1 fruit fly cellular context compared by ENCODE assay signal in the genomic region with DNA sequence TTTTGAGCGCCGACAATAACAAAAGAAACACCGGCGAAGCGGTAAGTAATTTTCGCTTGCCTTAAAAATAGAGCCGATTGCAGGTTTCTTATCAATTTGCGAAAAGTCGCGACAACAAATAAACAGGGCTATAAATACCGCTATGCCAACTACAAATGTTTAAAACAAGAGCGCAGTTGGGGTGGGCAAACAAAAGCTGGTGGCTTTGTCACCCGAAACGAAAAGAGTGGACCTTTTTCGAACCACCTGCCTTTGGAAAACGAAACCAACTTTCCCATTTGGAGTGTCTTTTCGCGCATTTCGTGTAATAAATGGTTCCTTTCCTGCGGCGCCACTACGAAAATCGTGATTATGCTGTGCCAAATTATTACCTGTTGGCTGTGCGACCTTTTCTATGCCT.
A peak's percentile ranks its signal among the peaks of the same experiment; 100 is the strongest.
TF ChIP-seq lines count a peak whose summit lies in the region.

No protein-coding gene starts in this region.

TF ChIP-seq in whole organism, embryonic, 481 proteins besides CTCF, POLR2A, EP300 and RAD21 (continued from another document):
- TF ChIP-seq kah (GFP tag; optimal IDR thresholded peaks at IDR 0.05; lab: Kevin White, UChicago): peak; percentile 73
- no peak for TF ChIP-seq Hmr (GFP tag; optimal IDR thresholded peaks at IDR 0.05; lab: Kevin White, UChicago)
- TF ChIP-seq her (GFP tag; optimal IDR thresholded peaks at IDR 0.05; lab: Kevin White, UChicago): peak; percentile 2
- TF ChIP-seq MBD-R2 (GFP tag; IDR thresholded peaks at IDR 0.05; lab: Robert Waterston, UW): no peak
- peak; percentile 20 for TF ChIP-seq Ets65A (GFP tag; lab: Kevin White, UChicago)
- peak; percentile 61 for TF ChIP-seq Dp (GFP tag; optimal IDR thresholded peaks at IDR 0.05; lab: Kevin White, UChicago)
- TF ChIP-seq stwl (tag; optimal IDR thresholded peaks at IDR 0.05; lab: Kevin White, UChicago): peak; percentile 57
- peak; percentile 34 for TF ChIP-seq zen (tag; optimal IDR thresholded peaks at IDR 0.05; lab: Kevin White, UChicago)
- peak; percentile 3 for TF ChIP-seq CG2120 (GFP tag; optimal IDR thresholded peaks at IDR 0.05; lab: Kevin White, UChicago)
- TF ChIP-seq CG18011 (GFP tag; optimal IDR thresholded peaks at IDR 0.05; lab: Kevin White, UChicago): peak; percentile 96
- TF ChIP-seq ase (GFP tag; IDR thresholded peaks at IDR 0.05; lab: Robert Waterston, UW): 0 out of 3 replicates have a peak, but pooled peaks have one; percentile 28
- 0 out of 2 replicates have a peak, but pooled peaks have one; percentile 20 for TF ChIP-seq Ada2b (GFP tag; IDR thresholded peaks at IDR 0.05; lab: Robert Waterston, UW)
- TF ChIP-seq CG11504 (tag; optimal IDR thresholded peaks at IDR 0.05; lab: Kevin White, UChicago): peak; percentile 9
- TF ChIP-seq mam (GFP tag; optimal IDR thresholded peaks at IDR 0.05; lab: Kevin White, UChicago): peak; percentile 17
- TF ChIP-seq CG8290 (GFP tag; optimal IDR thresholded peaks at IDR 0.05; lab: Kevin White, UChicago): peak; percentile 27
- peak in 1 of 2 experiments; percentile 53 for TF ChIP-seq CG8290 (tag; optimal IDR thresholded peaks at IDR 0.05; lab: Kevin White, UChicago)
- TF ChIP-seq Ptx1 (GFP tag; IDR thresholded peaks at IDR 0.05; lab: Robert Waterston, UW): peak; percentile 11; the same call in 1 of the 2 replicates
- TF ChIP-seq CG15514 (GFP tag; optimal IDR thresholded peaks at IDR 0.05; lab: Kevin White, UChicago): peak; percentile 2
- 0 out of 3 replicates have a peak, but pooled peaks have one; percentile 1 for TF ChIP-seq CG34224 (GFP tag; IDR thresholded peaks at IDR 0.05; lab: Robert Waterston, UW; ENCODE audit: partially characterized antibody)
- TF ChIP-seq slbo (GFP tag; IDR thresholded peaks at IDR 0.05; lab: Robert Waterston, UW): peak; percentile 24; the same call in 1 of the 2 replicates
- no peak for TF ChIP-seq unpg (GFP tag; optimal IDR thresholded peaks at IDR 0.05; lab: Kevin White, UChicago)
- TF ChIP-seq CG6272 (GFP tag; IDR thresholded peaks at IDR 0.05; lab: Robert Waterston, UW): 0 out of 2 replicates have a peak, but pooled peaks have one; percentile 7
- TF ChIP-seq CG32767 (GFP tag; IDR thresholded peaks at IDR 0.05; lab: Robert Waterston, UW): no peak
- TF ChIP-seq Myb (GFP tag; optimal IDR thresholded peaks at IDR 0.05; lab: Kevin White, UChicago): peak; percentile 32
- TF ChIP-seq Med (GFP tag; lab: Kevin White, UChicago): peak; percentile 67
- TF ChIP-seq sob (GFP tag; IDR thresholded peaks at IDR 0.05; lab: Robert Waterston, UW): peak; percentile 13; the same call in 1 of the 2 replicates
- TF ChIP-seq CG32532 (GFP tag; IDR thresholded peaks at IDR 0.05; lab: Robert Waterston, UW): peak; percentile 39
- peak; percentile 68 for TF ChIP-seq E2f2 (GFP tag; IDR thresholded peaks at IDR 0.05; lab: Robert Waterston, UW)
- TF ChIP-seq Opbp (GFP tag; IDR thresholded peaks at IDR 0.05; lab: Robert Waterston, UW; ENCODE audit: partially characterized antibody): 0 out of 3 replicates have a peak, but pooled peaks have one; percentile 21
- peak; percentile 35 for TF ChIP-seq Lhr (GFP tag; optimal IDR thresholded peaks at IDR 0.05; lab: Kevin White, UChicago)
- TF ChIP-seq Hr3 (GFP tag; optimal IDR thresholded peaks at IDR 0.05; lab: Kevin White, UChicago): no peak
- TF ChIP-seq CG2199 (GFP tag; IDR thresholded peaks at IDR 0.05; lab: Robert Waterston, UW): peak; percentile 63; the same call in 1 of the 3 replicates
- TF ChIP-seq amos (GFP tag; IDR thresholded peaks at IDR 0.05; lab: Robert Waterston, UW; ENCODE audit: partially characterized antibody): 0 out of 2 replicates have a peak, but pooled peaks have one; percentile 20
- TF ChIP-seq CG14860 (GFP tag; IDR thresholded peaks at IDR 0.05; lab: Robert Waterston, UW; ENCODE audit: partially characterized antibody): no peak
- TF ChIP-seq trem (tag; optimal IDR thresholded peaks at IDR 0.05; lab: Kevin White, UChicago): peak; percentile 23
- peak; percentile 27 for TF ChIP-seq CG15269 (tag; optimal IDR thresholded peaks at IDR 0.05; lab: Kevin White, UChicago)
